Fruit fly (Drosophila melanogaster): ENCODE results near the gene mof.
A peak's percentile ranks its signal among the peaks of the same experiment; 100 is the strongest.

The mof gene

DNA sequence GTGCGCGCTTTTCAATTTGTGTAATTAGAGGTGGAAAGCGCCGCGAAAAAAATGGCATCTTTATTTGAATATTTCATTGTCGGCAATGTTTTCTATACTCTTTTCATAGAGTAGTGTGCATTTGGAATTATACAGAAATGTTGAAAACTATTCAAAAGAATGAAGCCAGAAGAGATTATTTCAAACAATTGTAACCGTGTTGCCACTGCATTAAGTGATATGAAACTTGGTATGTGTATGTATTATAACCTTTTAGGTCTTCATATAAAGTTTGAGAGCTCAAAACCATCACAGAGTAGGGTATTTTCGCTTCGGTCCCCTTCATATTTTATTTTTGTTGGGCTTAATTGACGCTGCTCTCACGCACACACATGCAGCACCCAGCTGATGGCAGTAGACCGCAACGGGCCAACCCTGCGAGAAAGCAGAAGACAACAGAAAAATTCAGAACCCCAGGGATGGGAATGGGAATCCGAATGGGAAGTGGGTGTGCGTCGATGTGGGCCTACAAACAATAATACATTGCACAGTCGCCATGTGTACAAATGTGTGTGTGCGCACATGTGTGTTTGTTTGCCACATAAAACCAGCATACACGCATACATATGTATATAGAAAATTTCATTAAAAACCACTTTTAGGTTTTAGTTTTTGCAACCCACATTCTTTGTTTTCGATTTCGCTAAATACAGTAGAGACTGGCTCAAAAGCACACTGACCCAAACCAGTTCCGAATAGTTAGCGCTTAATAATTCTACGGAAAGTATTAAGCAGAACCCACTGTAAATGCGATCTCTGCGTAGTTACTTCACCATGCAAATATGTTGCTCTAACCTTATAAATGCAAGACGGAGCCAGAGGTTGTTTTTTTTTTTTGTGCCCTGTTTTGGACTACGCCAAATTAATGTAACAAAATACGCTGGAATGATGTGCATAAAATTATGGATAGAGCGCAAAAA is 18.2 kb upstream of the mof start:
- TF ChIP-seq Hr96 (GFP tag; optimal IDR thresholded peaks at IDR 0.05) (no peak), bab1 (GFP tag; optimal IDR thresholded peaks at IDR 0.05) (peak; percentile 21)

DNA sequence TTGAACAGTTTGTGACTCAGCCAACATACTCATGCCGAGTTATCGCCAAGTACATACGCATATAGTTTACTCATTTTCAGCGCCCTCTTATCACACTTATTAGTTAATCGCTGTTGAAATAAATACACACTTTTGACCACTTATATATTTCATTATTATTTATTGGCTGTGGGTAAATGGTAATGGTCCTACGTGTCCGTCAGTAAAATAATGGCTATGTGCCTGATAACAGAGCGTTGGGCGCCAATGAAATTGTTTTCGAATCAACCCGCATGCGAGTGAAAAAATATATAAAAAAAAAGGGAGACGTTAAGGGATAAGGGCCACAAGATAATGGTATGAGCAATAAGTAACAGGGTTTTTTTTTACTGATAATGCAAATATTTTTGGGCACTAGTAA is 16.5 kb upstream of the mof start:
- TF ChIP-seq CG5204 (GFP tag; optimal IDR thresholded peaks at IDR 0.05) (no peak), cic (GFP tag; optimal IDR thresholded peaks at IDR 0.05) (peak; percentile 42), CG14711 (tag; optimal IDR thresholded peaks at IDR 0.05) (no peak)

dm6 chrX:5892512-5892911 is 15.9 kb upstream of the mof start:
- TF ChIP-seq CG11617 (GFP tag; optimal IDR thresholded peaks at IDR 0.05) = no peak
- TF ChIP-seq kay (GFP tag; ENCODE audit: borderline replicate concordance) = peak; percentile 61

- TF ChIP-seq bab1 (GFP tag; optimal IDR thresholded peaks at IDR 0.05) (peak; percentile 67), CG33017 (tag; optimal IDR thresholded peaks at IDR 0.05) (no peak), CG14711 (tag; optimal IDR thresholded peaks at IDR 0.05) (peak; percentile 68), Hr96 (GFP tag; optimal IDR thresholded peaks at IDR 0.05) (no peak), CG7101 (tag; optimal IDR thresholded peaks at IDR 0.05) (peak; percentile 54), pad (GFP tag; optimal IDR thresholded peaks at IDR 0.05) (peak; percentile 13), Clk (GFP tag; optimal IDR thresholded peaks at IDR 0.05) (no peak), CG12768 (GFP tag; optimal IDR thresholded peaks at IDR 0.05) (no peak)
These were observed 15.2 kb upstream of the mof start for dm6 chrX:5891666-5892444.

DNA sequence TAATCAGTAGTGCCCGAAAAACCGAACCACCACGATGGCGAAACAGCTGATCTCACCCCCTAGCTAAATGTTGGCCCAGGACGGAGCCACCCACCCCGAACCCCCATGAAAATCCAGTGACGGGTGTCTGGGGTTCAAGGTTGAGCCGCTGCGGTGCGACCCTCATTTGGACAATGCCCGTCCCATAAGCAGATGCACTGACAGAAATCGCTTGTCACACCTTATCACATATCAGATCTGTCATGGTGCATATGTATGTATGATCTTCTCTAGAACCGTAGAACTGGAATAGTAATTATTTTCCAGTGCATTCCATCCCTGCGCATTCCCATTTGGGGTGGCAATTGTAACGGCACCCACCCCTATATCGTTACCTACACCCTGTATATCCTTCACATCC is 12.3 kb upstream of the mof start:
- no peak for TF ChIP-seq CG7045 (GFP tag; optimal IDR thresholded peaks at IDR 0.05)
- TF ChIP-seq CG12768 (GFP tag; optimal IDR thresholded peaks at IDR 0.05) = no peak

DNA sequence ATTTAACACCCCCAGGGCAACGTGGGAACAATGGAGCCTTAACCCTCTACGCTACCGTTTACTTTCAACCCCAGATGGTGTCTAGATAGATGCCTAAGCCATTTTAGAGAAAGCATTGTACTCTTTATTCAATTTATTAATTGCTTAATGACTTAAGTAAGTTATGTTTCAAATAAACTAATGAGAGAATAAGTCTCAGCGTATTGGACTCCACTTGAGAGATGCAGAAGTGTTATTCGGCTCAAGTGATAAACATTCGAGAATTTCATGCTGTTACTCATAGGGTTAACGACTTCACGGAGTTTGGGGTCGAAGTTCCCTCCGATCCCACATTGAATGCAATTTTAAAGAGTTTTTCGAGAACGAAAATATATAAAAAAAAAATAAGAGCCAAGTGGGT is 11.6 kb upstream of the mof start:
- TF ChIP-seq Mnt (GFP tag; optimal IDR thresholded peaks at IDR 0.05) = no peak
- no peak for TF ChIP-seq ovo (GFP tag; optimal IDR thresholded peaks at IDR 0.05)
- no peak for TF ChIP-seq toe (GFP tag; optimal IDR thresholded peaks at IDR 0.05)
- TF ChIP-seq CG12768 (GFP tag; optimal IDR thresholded peaks at IDR 0.05) = no peak
- TF ChIP-seq CG7101 (tag; optimal IDR thresholded peaks at IDR 0.05) = no peak
- TF ChIP-seq CG14711 (tag; optimal IDR thresholded peaks at IDR 0.05) = no peak
- no peak for TF ChIP-seq bab1 (GFP tag; optimal IDR thresholded peaks at IDR 0.05)
- TF ChIP-seq CG11617 (GFP tag; optimal IDR thresholded peaks at IDR 0.05) = no peak
- no peak for TF ChIP-seq Crg-1 (GFP tag; optimal IDR thresholded peaks at IDR 0.05)
- no peak for TF ChIP-seq CG33017 (tag; optimal IDR thresholded peaks at IDR 0.05)

- no peak for TF ChIP-seq Clk (GFP tag; optimal IDR thresholded peaks at IDR 0.05)
- TF ChIP-seq tj (GFP tag; optimal IDR thresholded peaks at IDR 0.05) = peak; percentile 99
- TF ChIP-seq CG7101 (tag; optimal IDR thresholded peaks at IDR 0.05) = no peak
- peak; percentile 43 for TF ChIP-seq bab1 (GFP tag; optimal IDR thresholded peaks at IDR 0.05)
- TF ChIP-seq pad (GFP tag; optimal IDR thresholded peaks at IDR 0.05) = peak; percentile 63
- no peak for TF ChIP-seq CG14711 (tag; optimal IDR thresholded peaks at IDR 0.05)
- peak; percentile 12 for TF ChIP-seq Mnt (GFP tag; optimal IDR thresholded peaks at IDR 0.05)
These were observed 10.3 kb upstream of the mof start for dm6 chrX:5886764-5887555.

DNA sequence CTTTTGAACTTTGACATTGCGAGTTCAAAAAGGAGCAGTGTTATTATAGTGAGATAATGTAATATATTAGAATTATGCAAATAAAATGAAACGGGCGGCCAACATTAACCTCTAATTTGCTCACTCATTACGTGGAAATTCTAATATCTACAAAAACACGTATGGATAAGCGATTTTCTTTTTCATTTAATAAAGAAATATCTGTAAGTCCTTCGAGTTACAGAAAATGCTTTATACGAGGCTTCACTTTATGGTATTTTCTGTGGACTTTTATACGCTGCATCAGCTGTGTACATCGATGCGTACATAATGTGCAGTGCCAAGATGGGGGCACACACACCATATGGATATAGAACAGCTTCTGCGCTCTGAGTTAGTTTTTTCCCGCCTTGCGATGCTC is 9.3 kb upstream of the mof start:
- TF ChIP-seq CG14711 (tag; optimal IDR thresholded peaks at IDR 0.05) = no peak
- TF ChIP-seq CG7045 (GFP tag; optimal IDR thresholded peaks at IDR 0.05) = no peak
- TF ChIP-seq kay (GFP tag; ENCODE audit: borderline replicate concordance) = peak; percentile 65

Measured in whole organism, adult.